Worm (Caenorhabditis elegans) whole organism, late embryonic: ENCODE measurements around the gene alh-8.
"Not testable (repeated sequence)": the region's sequence is repeated elsewhere in the genome, so short reads cannot be mapped to it uniquely, and the experiment has no call there.

Source experiments
- C08G9.2 ChIP-seq: sonication (generic microtip); optimal IDR thresholded peaks from 2 replicates; lab custom pipeline; 2016; ENCODE audit warnings: mild to moderate bottlenecking, missing genetic modification characterization, moderate library complexity, missing compliant biosample characterization
- C38D4.7 ChIP-seq: fragments of 200-800 bp; sonication (Bioruptor generic); optimal IDR thresholded peaks from 2 replicates; lab custom pipeline; 2018; ENCODE audit warnings: mild to moderate bottlenecking, missing genetic modification characterization, moderate library complexity, missing compliant biosample characterization
- K02D7.2 ChIP-seq: sonication (generic microtip); optimal IDR thresholded peaks from 2 replicates; lab custom pipeline; 2017; ENCODE audit warnings: mild to moderate bottlenecking, missing genetic modification characterization, missing compliant biosample characterization
- T23F11.4 ChIP-seq: fragments of 200-800 bp; sonication (Bioruptor generic); optimal IDR thresholded peaks from 2 replicates; lab custom pipeline; 2018; ENCODE audit warnings: mild to moderate bottlenecking, missing genetic modification characterization, missing compliant biosample characterization
- Y22D7AL.16 ChIP-seq: sonication (generic microtip); optimal IDR thresholded peaks from 2 replicates; lab custom pipeline; 2016; ENCODE audit warnings: missing genetic modification characterization, missing compliant biosample characterization
- ceh-14 ChIP-seq: sonication (generic microtip); optimal IDR thresholded peaks from 2 replicates; lab custom pipeline; 2016; ENCODE audit warnings: missing genotype, missing genetic modification characterization, missing compliant biosample characterization
- ceh-18 ChIP-seq: sonication (generic microtip); optimal IDR thresholded peaks from 2 replicates; lab custom pipeline; 2016; ENCODE audit warnings: missing genetic modification characterization, missing compliant biosample characterization
- ceh-19 ChIP-seq: fragments of 200-800 bp; sonication (Bioruptor generic); optimal IDR thresholded peaks from 2 replicates; lab custom pipeline; 2018; ENCODE audit warnings: mild to moderate bottlenecking, missing genetic modification characterization, missing compliant biosample characterization
- ceh-22 ChIP-seq: sonication (generic microtip); optimal IDR thresholded peaks from 2 replicates; lab custom pipeline; 2017; ENCODE audit warnings: missing biosample characterization, missing genetic modification characterization
- ceh-30 ChIP-seq: fragments of 150-350 bp; optimal IDR thresholded peaks from 2 replicates; lab custom pipeline; 2014; ENCODE audit warnings: missing biosample characterization, missing genetic modification characterization
- ceh-31 ChIP-seq: sonication (generic microtip); optimal IDR thresholded peaks from 2 replicates; lab custom pipeline; 2016; ENCODE audit warnings: missing genetic modification characterization, missing compliant biosample characterization
- ceh-34 ChIP-seq: sonication (generic microtip); optimal IDR thresholded peaks from 2 replicates; lab custom pipeline; 2016; ENCODE audit warnings: mild to moderate bottlenecking, missing genetic modification characterization, missing compliant biosample characterization
- ceh-45 ChIP-seq: fragments of 200-800 bp; sonication (Bioruptor generic); IDR thresholded peaks from 2 replicates; pipeline ENCODE4 v1.3.6; 2022; ENCODE audit warnings: missing genetic modification reagents, missing genetic modification characterization, missing compliant biosample characterization
- ceh-48 ChIP-seq: sonication (generic microtip); optimal IDR thresholded peaks from 2 replicates; lab custom pipeline; 2016; ENCODE audit warnings: missing genetic modification characterization, inconsistent platforms, missing compliant biosample characterization
- che-1 ChIP-seq: sonication (generic microtip); optimal IDR thresholded peaks from 2 replicates; lab custom pipeline; 2016; ENCODE audit warnings: mild to moderate bottlenecking, missing genetic modification characterization, missing compliant biosample characterization
- dmd-4 ChIP-seq: sonication (generic microtip); optimal IDR thresholded peaks from 2 replicates; lab custom pipeline; 2016; ENCODE audit warnings: borderline replicate concordance, missing genetic modification characterization, missing compliant biosample characterization
- dve-1 ChIP-seq: sonication (generic microtip); optimal IDR thresholded peaks from 2 replicates; lab custom pipeline; 2017; ENCODE audit warnings: antibody characterized with exemption, mild to moderate bottlenecking, missing genetic modification characterization, missing compliant biosample characterization
- elt-2 ChIP-seq: sonication (generic microtip); optimal IDR thresholded peaks from 2 replicates; lab custom pipeline; 2016; ENCODE audit warnings: missing genetic modification reagents, missing genetic modification characterization, missing compliant biosample characterization
- ets-4 ChIP-seq: sonication (generic microtip); optimal IDR thresholded peaks from 2 replicates; lab custom pipeline; 2016; ENCODE audit warnings: missing genetic modification characterization, missing compliant biosample characterization
- gmeb-2 ChIP-seq: sonication (generic microtip); optimal IDR thresholded peaks from 2 replicates; lab custom pipeline; 2016; ENCODE audit warnings: missing genetic modification characterization, inconsistent platforms, missing compliant biosample characterization
- hlh-30 ChIP-seq: sonication (generic microtip); optimal IDR thresholded peaks from 2 replicates; lab custom pipeline; 2017; ENCODE audit warnings: antibody characterized with exemption, missing genetic modification characterization, missing compliant biosample characterization; ENCODE audit not compliant: insufficient read depth
- hlh-8 ChIP-seq: sonication (generic microtip); optimal IDR thresholded peaks from 2 replicates; lab custom pipeline; 2016; ENCODE audit warnings: missing genotype, missing genetic modification characterization, missing compliant biosample characterization
- lin-11 ChIP-seq: fragments of 200-800 bp; sonication (Bioruptor generic); optimal IDR thresholded peaks from 2 replicates; lab custom pipeline; 2018; ENCODE audit warnings: mild to moderate bottlenecking, missing genetic modification characterization, missing compliant biosample characterization
- madf-2 ChIP-seq: sonication (generic microtip); optimal IDR thresholded peaks from 2 replicates; lab custom pipeline; 2017; ENCODE audit warnings: missing genetic modification characterization, missing compliant biosample characterization
- nfya-1 ChIP-seq: sonication (generic microtip); optimal IDR thresholded peaks from 2 replicates; lab custom pipeline; 2017; ENCODE audit warnings: missing genetic modification characterization, mild to moderate bottlenecking, missing compliant biosample characterization, antibody characterized with exemption, moderate library complexity
- nhr-11 ChIP-seq: fragments of 150-350 bp; optimal IDR thresholded peaks from 2 replicates; lab custom pipeline; 2014; ENCODE audit warnings: missing biosample characterization, missing genetic modification characterization
- pat-9 ChIP-seq: fragments of 200-800 bp; sonication (Bioruptor generic); optimal IDR thresholded peaks from 2 replicates; lab custom pipeline; 2018; ENCODE audit warnings: mild to moderate bottlenecking, missing genetic modification characterization, moderate library complexity, missing compliant biosample characterization
- pax-1 ChIP-seq: fragments of 150-350 bp; optimal IDR thresholded peaks from 2 replicates; lab custom pipeline; 2014; ENCODE audit warnings: missing biosample characterization, missing genetic modification characterization
- pha-2 ChIP-seq: sonication (generic microtip); optimal IDR thresholded peaks from 2 replicates; lab custom pipeline; 2017; ENCODE audit warnings: mild to moderate bottlenecking, missing genetic modification characterization, missing compliant biosample characterization
- pqm-1 ChIP-seq: sonication (generic microtip); optimal IDR thresholded peaks from 2 replicates; lab custom pipeline; 2016; ENCODE audit warnings: missing genetic modification characterization, missing compliant biosample characterization
- ref-2 ChIP-seq: sonication (generic microtip); optimal IDR thresholded peaks from 2 replicates; lab custom pipeline; 2016; ENCODE audit warnings: missing genetic modification characterization, missing compliant biosample characterization
- rnt-1 ChIP-seq: sonication (generic microtip); optimal IDR thresholded peaks from 2 replicates; lab custom pipeline; 2016; ENCODE audit warnings: missing genetic modification characterization, missing compliant biosample characterization
- sox-2 ChIP-seq: fragments of 200-800 bp; sonication (Bioruptor generic); IDR thresholded peaks from 2 replicates; pipeline ENCODE4 v1.3.6; 2022; ENCODE audit warnings: missing genetic modification reagents, missing genetic modification characterization, missing compliant biosample characterization
- sox-4 ChIP-seq: sonication (generic microtip); optimal IDR thresholded peaks from 2 replicates; lab custom pipeline; 2017; ENCODE audit warnings: mild to moderate bottlenecking, missing genetic modification characterization, inconsistent platforms, missing compliant biosample characterization
- tbx-2 ChIP-seq: sonication (generic microtip); optimal IDR thresholded peaks from 2 replicates; lab custom pipeline; 2016; ENCODE audit warnings: missing genetic modification characterization, missing compliant biosample characterization
- tbx-7 ChIP-seq: sonication (generic microtip); optimal IDR thresholded peaks from 2 replicates; lab custom pipeline; 2016; ENCODE audit warnings: missing genotype, missing genetic modification characterization, missing compliant biosample characterization
- unc-3 ChIP-seq, 2 experiments: fragments of 200-800 bp in 1 of 2; sonication (Bioruptor generic) in 1 of 2; sonication (generic microtip) in 1 of 2; conservative IDR thresholded peaks in 1 of 2; optimal IDR thresholded peaks in 1 of 2; 2 replicates each; pipeline versions ENCODE4 v1.3.6 to Lab custom; 2016 to 2022; ENCODE audit warnings: missing compliant biosample characterization in 2 of 2, missing genetic modification characterization in 2 of 2, missing genetic modification reagents in 1 of 2
- unc-42 ChIP-seq: sonication (generic microtip); optimal IDR thresholded peaks from 2 replicates; lab custom pipeline; 2016; ENCODE audit warnings: missing genotype, missing genetic modification characterization, missing compliant biosample characterization
- unc-55 ChIP-seq: sonication (generic microtip); optimal IDR thresholded peaks from 2 replicates; lab custom pipeline; 2017; ENCODE audit warnings: missing biosample characterization, missing genetic modification reagents, missing genetic modification characterization
- unc-86 ChIP-seq: sonication (generic microtip); optimal IDR thresholded peaks from 2 replicates; lab custom pipeline; 2016; ENCODE audit warnings: missing genetic modification characterization, missing compliant biosample characterization
- zip-5 ChIP-seq: sonication (generic microtip); optimal IDR thresholded peaks from 2 replicates; lab custom pipeline; 2016; ENCODE audit warnings: missing genetic modification characterization, missing compliant biosample characterization
- ztf-16 ChIP-seq: sonication (generic microtip); optimal IDR thresholded peaks from 2 replicates; lab custom pipeline; 2017; ENCODE audit warnings: missing genetic modification characterization, missing compliant biosample characterization

The alh-8 gene

ce11 chrII:11753186-11753585 lies 24.3 kb downstream of the alh-8 start:
- TF ChIP-seq unc-55 (no peak), unc-42 (tag; lab: Kevin White, UChicago) (peak; percentile 28)

ce11 chrII:11756684-11757107 lies 27.8 kb downstream of the alh-8 start:
- TF ChIP-seq dve-1 (tag; lab: Kevin White, UChicago) (no peak), hlh-30 (no peak), pqm-1 (no peak), ceh-30 (peak; percentile 96), ztf-16 (tag; lab: Kevin White, UChicago) (no peak), ceh-19 (no peak), zip-5 (tag; lab: Kevin White, UChicago) (no peak), hlh-8 (tag; lab: Kevin White, UChicago) (no peak)

- TF ChIP-seq gmeb-2 (tag; lab: Kevin White, UChicago) (peak; percentile 84), unc-55 (peak; percentile 86), ceh-31 (tag; lab: Kevin White, UChicago) (peak; percentile 76), nhr-11 (tag; lab: Kevin White, UChicago) (peak; percentile 80), K02D7.2 (tag; lab: Kevin White, UChicago) (peak; percentile 55), lin-11 (tag; lab: Kevin White, UChicago) (peak; percentile 17), ref-2 (tag; lab: Kevin White, UChicago) (peak; percentile 85), madf-2 (peak; percentile 82), ceh-18 (tag; lab: Kevin White, UChicago) (peak; percentile 68), tbx-7 (tag; lab: Kevin White, UChicago) (peak; percentile 23), nfya-1 (peak; percentile 86), unc-3 (GFP tag; conservative IDR thresholded peaks at IDR 0.05; lab: Robert Waterston, UW) (peak; percentile 79), pha-2 (tag; lab: Kevin White, UChicago) (peak; percentile 76), ceh-34 (peak; percentile 81), ceh-48 (tag; lab: Kevin White, UChicago) (peak; percentile 10), ceh-14 (tag; lab: Kevin White, UChicago) (peak; percentile 5), tbx-2 (tag; lab: Kevin White, UChicago) (peak; percentile 46), pat-9 (tag; lab: Kevin White, UChicago) (peak; percentile 46), elt-2 (tag; lab: Kevin White, UChicago) (peak; percentile 29), sox-2 (GFP tag; lab: Robert Waterston, UW) (peak; percentile 95), ceh-45 (peak; percentile 65; the same call in 1 of the 2 replicates), ceh-19 (peak; percentile 69), Y22D7AL.16 (peak; percentile 78), C38D4.7 (GFP tag; lab: Kevin White, UChicago) (peak; percentile 26), ets-4 (tag; lab: Kevin White, UChicago) (peak; percentile 75), rnt-1 (tag; lab: Kevin White, UChicago) (peak; percentile 59), dmd-4 (tag; lab: Kevin White, UChicago) (peak; percentile 40), pax-1 (peak; percentile 90), unc-86 (tag; lab: Kevin White, UChicago) (peak; percentile 55), ceh-22 (tag; lab: Kevin White, UChicago) (peak; percentile 48), C08G9.2 (tag; lab: Kevin White, UChicago) (peak; percentile 5), T23F11.4 (peak; percentile 67), hlh-30 (peak; percentile 56), unc-42 (tag; lab: Kevin White, UChicago) (peak; percentile 9), che-1 (peak; percentile 16), sox-4 (peak; percentile 64), hlh-8 (tag; lab: Kevin White, UChicago) (peak; percentile 50), dve-1 (tag; lab: Kevin White, UChicago) (peak; percentile 48)
- not testable (repeated sequence) for TF ChIP-seq unc-3 (tag; optimal IDR thresholded peaks at IDR 0.05; lab: Kevin White, UChicago)
These were observed 30.4 kb downstream of the alh-8 start, which contains the start of the genes F44E5.4 and F44E5.5 for ce11 chrII:11759277-11759676. Gene F44E5.4 (minus strand): TSS chrII:11759311. Gene F44E5.5 (plus strand): TSS chrII:11759662.
